Fruit fly (Drosophila melanogaster) Kc167 (cell line): Measurements from ENCODE around the gene CG8508.

Experiments
- Myc ChIP-seq: fragments of >200 bp; optimal IDR thresholded peaks from 2 replicates; lab custom pipeline; 2017; ENCODE audit warnings: missing external identifiers
- insv ChIP-seq: fragments of >200 bp; optimal IDR thresholded peaks from 3 replicates; lab custom pipeline; 2018; ENCODE audit warnings: missing external identifiers

- TF ChIP-seq Myc (lab: Kevin White, UChicago) (no peak), insv (lab: Kevin White, UChicago) (no peak)
These were observed 35.5 kb upstream of the CG8508 start for dm6 chr3R:13221820-13222219.
